Fruit fly (Drosophila melanogaster) whole organism, embryonic: Measurements from ENCODE around the gene CG32032.
A peak's percentile ranks its signal among the peaks of the same experiment; 100 is the strongest.

Experiments used
- Awh ChIP-seq: fragments of 200-800 bp; sonication (Bioruptor generic); IDR thresholded peaks from 2 replicates; pipeline ENCODE4, ENCODE4 v1.3.6; 2022; ENCODE audit warnings: missing biosample characterization, missing genetic modification characterization
- BtbVII ChIP-seq: fragments of 200-800 bp; sonication (Bioruptor generic); optimal IDR thresholded peaks from 3 replicates; lab custom pipeline; 2017; ENCODE audit warnings: missing biosample characterization, mild to moderate bottlenecking, missing genetic modification characterization
- CG10979 ChIP-seq: fragments of 200-800 bp; sonication (Bioruptor generic); optimal IDR thresholded peaks from 2 replicates; lab custom pipeline; 2018; ENCODE audit warnings: missing biosample characterization, mild to moderate bottlenecking, missing genetic modification characterization, moderate library complexity
- CG12744 ChIP-seq: fragments of 200-800 bp; sonication (Bioruptor generic); optimal IDR thresholded peaks from 2 replicates; lab custom pipeline; 2016; ENCODE audit warnings: missing biosample characterization, missing genetic modification characterization
- CG12769 ChIP-seq: fragments of 200-800 bp; sonication (Bioruptor generic); optimal IDR thresholded peaks from 2 replicates; lab custom pipeline; 2019; ENCODE audit warnings: missing biosample characterization, mild to moderate bottlenecking, missing genetic modification characterization, moderate library complexity
- CG13424 ChIP-seq: fragments of 200-800 bp; sonication (Bioruptor generic); optimal IDR thresholded peaks from 2 replicates; lab custom pipeline; 2019; ENCODE audit warnings: missing biosample characterization, mild to moderate bottlenecking, missing genetic modification characterization, moderate library complexity
- CG13894 ChIP-seq: fragments of 200-800 bp; sonication (Bioruptor generic); optimal IDR thresholded peaks from 3 replicates; lab custom pipeline; 2018; ENCODE audit warnings: missing biosample characterization, mild to moderate bottlenecking, missing genetic modification characterization, moderate library complexity
- CG1603 ChIP-seq: fragments of 200-800 bp; sonication (Bioruptor generic); optimal IDR thresholded peaks from 2 replicates; lab custom pipeline; 2019; ENCODE audit warnings: missing biosample characterization, mild to moderate bottlenecking, missing genetic modification characterization, moderate library complexity
- CG1832 ChIP-seq: fragments of 200-800 bp; sonication (Bioruptor generic); optimal IDR thresholded peaks from 2 replicates; lab custom pipeline; 2017; ENCODE audit warnings: missing biosample characterization, mild to moderate bottlenecking, missing genetic modification characterization, inconsistent platforms
- CG18619 ChIP-seq: fragments of 200-800 bp; sonication (Bioruptor generic); optimal IDR thresholded peaks from 3 replicates; lab custom pipeline; 2017; ENCODE audit warnings: missing biosample characterization, mild to moderate bottlenecking, missing genetic modification characterization
- CG30020 ChIP-seq: fragments of 200-800 bp; optimal IDR thresholded peaks from 2 replicates; lab custom pipeline; 2019; ENCODE audit warnings: missing biosample characterization, mild to moderate bottlenecking, missing genetic modification characterization, moderate library complexity
- CG3163 ChIP-seq: fragments of 200-800 bp; sonication (Bioruptor generic); optimal IDR thresholded peaks from 3 replicates; lab custom pipeline; 2016; ENCODE audit warnings: missing biosample characterization, missing genetic modification characterization
- CG32767 ChIP-seq: fragments of 200-800 bp; sonication (Bioruptor generic); IDR thresholded peaks from 2 replicates; pipeline ENCODE4 v1.3.6; 2022; ENCODE audit warnings: missing biosample characterization, missing genetic modification characterization
- CG3995 ChIP-seq: fragments of 200-800 bp; sonication (Bioruptor generic); optimal IDR thresholded peaks from 3 replicates; lab custom pipeline; 2016; ENCODE audit warnings: missing biosample characterization, missing genetic modification characterization
- CG42726 ChIP-seq: fragments of 200-800 bp; sonication (Bioruptor generic); IDR thresholded peaks from 2 replicates; pipeline ENCODE4 v1.3.6; 2022; ENCODE audit warnings: missing biosample characterization, missing genetic modification characterization; ENCODE audit not compliant: partially characterized antibody
- CG43689 ChIP-seq: fragments of 200-800 bp; sonication (Bioruptor generic); IDR thresholded peaks from 2 replicates; pipeline ENCODE4 v1.3.6; 2022; ENCODE audit warnings: missing biosample characterization, missing genetic modification characterization
- CG7556 ChIP-seq: fragments of 200-800 bp; sonication (Bioruptor generic); optimal IDR thresholded peaks from 2 replicates; lab custom pipeline; 2017; ENCODE audit warnings: missing biosample characterization, mild to moderate bottlenecking, missing genetic modification characterization
- CG9437 ChIP-seq: fragments of 200-800 bp; sonication (Bioruptor generic); optimal IDR thresholded peaks from 2 replicates; lab custom pipeline; 2018; ENCODE audit warnings: missing biosample characterization, mild to moderate bottlenecking, missing genetic modification characterization
- Dll ChIP-seq: fragments of 200-800 bp; sonication (Bioruptor generic); IDR thresholded peaks from 4 replicates; pipeline ENCODE4 v1.3.6; 2022; ENCODE audit warnings: missing biosample characterization, missing genetic modification characterization; ENCODE audit not compliant: partially characterized antibody
- Drgx ChIP-seq: fragments of 200-800 bp; sonication (Bioruptor generic); IDR thresholded peaks from 2 replicates; pipeline ENCODE4 v1.3.6; 2022; ENCODE audit warnings: missing biosample characterization, missing genetic modification characterization
- E2f2 ChIP-seq: fragments of 200-800 bp; sonication (Bioruptor generic); IDR thresholded peaks from 2 replicates; pipeline ENCODE4 v1.3.6; 2022; ENCODE audit warnings: missing biosample characterization, missing genetic modification characterization
- GATAe ChIP-seq: fragments of 200-800 bp; sonication (Bioruptor generic); conservative IDR thresholded peaks from 2 replicates; pipeline ENCODE4 v1.3.6; 2022; ENCODE audit warnings: missing biosample characterization, missing genetic modification characterization
- Gug ChIP-seq: fragments of 200-800 bp; sonication (Bioruptor generic); IDR thresholded peaks from 4 replicates; pipeline ENCODE4 v1.3.6; 2022; ENCODE audit warnings: missing biosample characterization, missing genetic modification characterization
- Hand ChIP-seq: fragments of 200-800 bp; sonication (Bioruptor generic); optimal IDR thresholded peaks from 2 replicates; lab custom pipeline; 2017; ENCODE audit warnings: mild to moderate bottlenecking, missing biosample characterization, missing genetic modification reagents, missing genetic modification characterization
- HmgD ChIP-seq: fragments of 200-800 bp; sonication (Bioruptor generic); optimal IDR thresholded peaks from 3 replicates; lab custom pipeline; 2016; ENCODE audit warnings: missing biosample characterization, missing genetic modification characterization
- Hmr ChIP-seq: fragments of 200-800 bp; sonication (Bioruptor generic); optimal IDR thresholded peaks from 3 replicates; lab custom pipeline; 2017; ENCODE audit warnings: mild to moderate bottlenecking, missing biosample characterization, missing genetic modification reagents, missing genetic modification characterization
- Hr3 ChIP-seq: fragments of 200-800 bp; sonication (Bioruptor generic); optimal IDR thresholded peaks from 3 replicates; lab custom pipeline; 2016; ENCODE audit warnings: missing biosample characterization, missing genetic modification characterization
- Med ChIP-seq: fragments of 200-800 bp; sonication (Bioruptor generic); peaks from one replicate; lab custom pipeline; 2016; ENCODE audit warnings: missing biosample characterization, missing genetic modification characterization, mild to moderate bottlenecking, inconsistent platforms, moderate library complexity
- Nf-YC ChIP-seq: fragments of 200-800 bp; optimal IDR thresholded peaks from 3 replicates; lab custom pipeline; 2019; ENCODE audit warnings: missing biosample characterization, mild to moderate bottlenecking, missing genetic modification characterization, moderate library complexity
- Oli ChIP-seq: fragments of 200-800 bp; sonication (Bioruptor generic); optimal IDR thresholded peaks from 2 replicates; lab custom pipeline; 2018; ENCODE audit warnings: missing biosample characterization, mild to moderate bottlenecking, missing genetic modification characterization, moderate library complexity
- Ssrp ChIP-seq: fragments of 200-800 bp; sonication (Bioruptor generic); optimal IDR thresholded peaks from 2 replicates; lab custom pipeline; 2018; ENCODE audit warnings: missing biosample characterization, mild to moderate bottlenecking, missing genetic modification characterization, moderate library complexity
- bcd ChIP-seq: fragments of 200-800 bp; sonication (Bioruptor generic); optimal IDR thresholded peaks from 2 replicates; lab custom pipeline; 2017; ENCODE audit warnings: missing biosample characterization, mild to moderate bottlenecking, missing genetic modification characterization
- chinmo ChIP-seq: fragments of 200-800 bp; sonication (Bioruptor generic); IDR thresholded peaks from 4 replicates; pipeline ENCODE4 v1.3.6; 2022; ENCODE audit warnings: missing biosample characterization, missing genetic modification characterization; ENCODE audit not compliant: partially characterized antibody
- dan ChIP-seq: fragments of 200-800 bp; sonication (Bioruptor generic); IDR thresholded peaks from 2 replicates; pipeline ENCODE4 v1.3.6; 2022; ENCODE audit warnings: missing biosample characterization, missing genetic modification characterization
- dm ChIP-seq: fragments of 200-800 bp; sonication (Bioruptor generic); optimal IDR thresholded peaks from 3 replicates; lab custom pipeline; 2016; ENCODE audit warnings: missing biosample characterization, missing genetic modification characterization
- en ChIP-seq: fragments of 200-800 bp; sonication (Bioruptor generic); optimal IDR thresholded peaks from 2 replicates; lab custom pipeline; 2016; ENCODE audit warnings: missing biosample characterization, missing genetic modification characterization
- exex ChIP-seq: fragments of 200-800 bp; sonication (Bioruptor generic); optimal IDR thresholded peaks from 4 replicates; lab custom pipeline; 2018; ENCODE audit warnings: missing biosample characterization, mild to moderate bottlenecking, missing genetic modification characterization, moderate library complexity
- fu2 ChIP-seq: fragments of 200-800 bp; sonication (Bioruptor generic); optimal IDR thresholded peaks from 2 replicates; lab custom pipeline; 2016; ENCODE audit warnings: missing biosample characterization, missing genetic modification characterization
- nmo ChIP-seq: fragments of 200-800 bp; sonication (Bioruptor generic); optimal IDR thresholded peaks from 2 replicates; lab custom pipeline; 2018; ENCODE audit warnings: missing biosample characterization, mild to moderate bottlenecking, missing genetic modification characterization, moderate library complexity
- odd ChIP-seq: fragments of 200-800 bp; sonication (Bioruptor generic); optimal IDR thresholded peaks from 2 replicates; lab custom pipeline; 2017; ENCODE audit warnings: missing biosample characterization, mild to moderate bottlenecking, missing genetic modification characterization
- org-1 ChIP-seq: fragments of 200-800 bp; sonication (Bioruptor generic); optimal IDR thresholded peaks from 2 replicates; lab custom pipeline; 2017; ENCODE audit warnings: missing biosample characterization, missing genetic modification characterization
- phol ChIP-seq: fragments of 200-800 bp; sonication (Bioruptor generic); optimal IDR thresholded peaks from 3 replicates; lab custom pipeline; 2018; ENCODE audit warnings: missing biosample characterization, mild to moderate bottlenecking, missing genetic modification characterization, moderate library complexity
- pros ChIP-seq: fragments of 200-800 bp; sonication (Bioruptor generic); optimal IDR thresholded peaks from 3 replicates; lab custom pipeline; 2019; ENCODE audit warnings: missing biosample characterization, mild to moderate bottlenecking, missing genetic modification characterization, moderate library complexity
- ro ChIP-seq: fragments of 200-800 bp; sonication (Bioruptor generic); IDR thresholded peaks from 2 replicates; pipeline ENCODE4 v1.3.6; 2022; ENCODE audit warnings: missing biosample characterization, missing genetic modification characterization
- slbo ChIP-seq: fragments of 200-800 bp; sonication (Bioruptor generic); IDR thresholded peaks from 2 replicates; pipeline ENCODE4 v1.3.6; 2022; ENCODE audit warnings: missing biosample characterization, missing genetic modification characterization
- so ChIP-seq: fragments of 200-800 bp; sonication (Bioruptor generic); IDR thresholded peaks from 3 replicates; pipeline ENCODE4 v1.3.6; 2022; ENCODE audit warnings: missing biosample characterization, missing genetic modification characterization
- trem ChIP-seq: fragments of 200-800 bp; optimal IDR thresholded peaks from 3 replicates; lab custom pipeline; 2019; ENCODE audit warnings: missing biosample characterization, mild to moderate bottlenecking, missing genetic modification characterization, moderate library complexity
- unpg ChIP-seq: fragments of 200-800 bp; sonication (Bioruptor generic); optimal IDR thresholded peaks from 3 replicates; lab custom pipeline; 2018; ENCODE audit warnings: missing biosample characterization, mild to moderate bottlenecking, missing genetic modification characterization, moderate library complexity

The CG32032 gene

dm6 chr3L:9125261-9126020, 32.6 kb downstream of the CG32032 start (continued):
- no peak for TF ChIP-seq E2f2
- peak; percentile 17 for TF ChIP-seq pros (GFP tag; lab: Kevin White, UChicago)
- peak; percentile 26; the same call in 1 of the 2 replicates for TF ChIP-seq slbo (GFP tag; lab: Robert Waterston, UW)
- TF ChIP-seq phol (tag; lab: Kevin White, UChicago), result peak; percentile 2
- TF ChIP-seq CG10979, result no peak
- no peak for TF ChIP-seq CG30020 (tag; lab: Kevin White, UChicago)
- TF ChIP-seq Drgx (GFP tag; lab: Robert Waterston, UW), result peak; percentile 16; the same call in 1 of the 2 replicates
- no peak for TF ChIP-seq CG42726
- TF ChIP-seq bcd (GFP tag; lab: Kevin White, UChicago), result peak; percentile 12
- no peak for TF ChIP-seq dan (GFP tag; lab: Robert Waterston, UW)
- TF ChIP-seq en, result no peak
- TF ChIP-seq fu2, result no peak
- TF ChIP-seq Med (GFP tag; lab: Kevin White, UChicago), result peak; percentile 59
- no peak for TF ChIP-seq CG43689 (GFP tag; lab: Robert Waterston, UW)
- TF ChIP-seq chinmo (GFP tag; lab: Robert Waterston, UW), result peak; percentile 92; the same call in 2 of the 4 replicates
- TF ChIP-seq odd (GFP tag; lab: Kevin White, UChicago), result peak; percentile 9
- peak; percentile 70 for TF ChIP-seq CG3163 (GFP tag; lab: Kevin White, UChicago)
- TF ChIP-seq exex (tag; lab: Kevin White, UChicago), result peak; percentile 56
- peak; percentile 21 for TF ChIP-seq CG13424 (tag; lab: Kevin White, UChicago)
- TF ChIP-seq HmgD (GFP tag; lab: Kevin White, UChicago), result no peak
- TF ChIP-seq Hand (GFP tag; lab: Kevin White, UChicago), result peak; percentile 30
- no peak for TF ChIP-seq CG12744 (GFP tag; lab: Kevin White, UChicago)
- TF ChIP-seq CG18619, result no peak
- TF ChIP-seq Gug (GFP tag; lab: Robert Waterston, UW), result no peak
- TF ChIP-seq CG32767 (GFP tag; lab: Robert Waterston, UW), result 0 out of 2 replicates have a peak, but pooled peaks have one; percentile 14
- 0 out of 2 replicates have a peak, but pooled peaks have one; percentile 21 for TF ChIP-seq Awh
- peak; percentile 50; the same call in 2 of the 4 replicates for TF ChIP-seq Dll (GFP tag; lab: Robert Waterston, UW)
- TF ChIP-seq CG13894, result peak; percentile 100
- TF ChIP-seq nmo (GFP tag; lab: Kevin White, UChicago), result peak; percentile 35
- TF ChIP-seq CG1832, result peak; percentile 19
- peak; percentile 70 for TF ChIP-seq CG7556
- TF ChIP-seq Hmr (GFP tag; lab: Kevin White, UChicago), result peak; percentile 30
- peak; percentile 61 for TF ChIP-seq Nf-YC (tag; lab: Kevin White, UChicago)
- peak; percentile 39; the same call in 1 of the 2 replicates for TF ChIP-seq GATAe (GFP tag; lab: Robert Waterston, UW)
- peak; percentile 11 for TF ChIP-seq trem (tag; lab: Kevin White, UChicago)
- no peak for TF ChIP-seq dm (GFP tag; lab: Kevin White, UChicago)
- TF ChIP-seq CG1603 (tag; lab: Kevin White, UChicago), result peak; percentile 31
- peak; percentile 62 for TF ChIP-seq CG12769 (tag; lab: Kevin White, UChicago)
- no peak for TF ChIP-seq ro (GFP tag; lab: Robert Waterston, UW)
- TF ChIP-seq Oli (tag; lab: Kevin White, UChicago), result peak; percentile 30
- TF ChIP-seq BtbVII (GFP tag; lab: Kevin White, UChicago), result no peak
- peak; percentile 27 for TF ChIP-seq CG3995
- peak; percentile 33 for TF ChIP-seq Hr3 (GFP tag; lab: Kevin White, UChicago)
- peak; percentile 49 for TF ChIP-seq CG9437
- no peak for TF ChIP-seq unpg (GFP tag; lab: Kevin White, UChicago)
- TF ChIP-seq org-1 (GFP tag; lab: Kevin White, UChicago), result no peak
- TF ChIP-seq so (GFP tag; lab: Robert Waterston, UW), result peak; percentile 37; the same call in 1 of the 3 replicates
- TF ChIP-seq Ssrp, result peak; percentile 7
